Fruit fly (Drosophila melanogaster): ENCODE results near the gene Nrx-IV.

Gene Nrx-IV

dm6 chr3L:12131918-12132317 lies 14.4 kb upstream of the Nrx-IV start, which contains the start of gene DEF8:
DEF8 (plus strand) TSS chr3L:12132146.
- no peak for TF ChIP-seq usp (GFP tag; optimal IDR thresholded peaks at IDR 0.05)
- no peak for TF ChIP-seq EcR (GFP tag; optimal IDR thresholded peaks at IDR 0.05)
- TF ChIP-seq Dll (optimal IDR thresholded peaks at IDR 0.05), result no peak
- no peak for TF ChIP-seq pan (optimal IDR thresholded peaks at IDR 0.05)

- no peak for TF ChIP-seq pan (optimal IDR thresholded peaks at IDR 0.05)
- TF ChIP-seq CG8478 (optimal IDR thresholded peaks at IDR 0.05), result no peak
- no peak for TF ChIP-seq usp (GFP tag; optimal IDR thresholded peaks at IDR 0.05)
- no peak for TF ChIP-seq Dll (optimal IDR thresholded peaks at IDR 0.05)
- no peak for TF ChIP-seq EcR (GFP tag; optimal IDR thresholded peaks at IDR 0.05)
- TF ChIP-seq psq (optimal IDR thresholded peaks at IDR 0.05), result no peak
Measured at dm6 chr3L:12136630-12137029, 9.7 kb upstream of the Nrx-IV start, which contains the start of the genes CG5645 and Atg12. CG5645 (minus strand) TSS chr3L:12136706. Atg12 (plus strand) TSS chr3L:12136967.

- TF ChIP-seq pan (optimal IDR thresholded peaks at IDR 0.05) (no peak), EcR (GFP tag; optimal IDR thresholded peaks at IDR 0.05) (no peak), Dll (optimal IDR thresholded peaks at IDR 0.05) (no peak), psq (optimal IDR thresholded peaks at IDR 0.05) (no peak), CG8478 (optimal IDR thresholded peaks at IDR 0.05) (no peak), usp (GFP tag; optimal IDR thresholded peaks at IDR 0.05) (no peak)
Measured at dm6 chr3L:12138113-12138899, 8.0 kb upstream of the Nrx-IV start, which contains the start of the genes ND-SGDH and RhoGAP68F. ND-SGDH (minus strand) TSS chr3L:12138584. RhoGAP68F (plus strand) TSS chr3L:12138868.

dm6 chr3L:12139232-12139698 lies 7.1 kb upstream of the Nrx-IV start:
- no peak for TF ChIP-seq EcR (GFP tag; optimal IDR thresholded peaks at IDR 0.05)
- TF ChIP-seq Dll (optimal IDR thresholded peaks at IDR 0.05), result no peak
- no peak for TF ChIP-seq usp (GFP tag; optimal IDR thresholded peaks at IDR 0.05)
- TF ChIP-seq pan (optimal IDR thresholded peaks at IDR 0.05), result no peak
- no peak for TF ChIP-seq psq (optimal IDR thresholded peaks at IDR 0.05)
- TF ChIP-seq CG8478 (optimal IDR thresholded peaks at IDR 0.05), result no peak

dm6 chr3L:12146970-12147369 lies 651 bp downstream of the Nrx-IV start:
- TF ChIP-seq EcR (GFP tag; optimal IDR thresholded peaks at IDR 0.05) (no peak), psq (optimal IDR thresholded peaks at IDR 0.05) (no peak), pan (optimal IDR thresholded peaks at IDR 0.05) (no peak), CG8478 (optimal IDR thresholded peaks at IDR 0.05) (no peak)

- TF ChIP-seq EcR (GFP tag; optimal IDR thresholded peaks at IDR 0.05) (no peak), psq (optimal IDR thresholded peaks at IDR 0.05) (no peak), usp (GFP tag; optimal IDR thresholded peaks at IDR 0.05) (no peak), Dll (optimal IDR thresholded peaks at IDR 0.05) (no peak), pan (optimal IDR thresholded peaks at IDR 0.05) (no peak), CG8478 (optimal IDR thresholded peaks at IDR 0.05) (no peak)
Measured at dm6 chr3L:12149024-12149423, 2.7 kb downstream of the Nrx-IV start, which contains the start of gene CG32099. CG32099 (plus strand) TSS chr3L:12149273.

- TF ChIP-seq EcR (GFP tag; optimal IDR thresholded peaks at IDR 0.05) (no peak), pan (optimal IDR thresholded peaks at IDR 0.05) (no peak), usp (GFP tag; optimal IDR thresholded peaks at IDR 0.05) (no peak), psq (optimal IDR thresholded peaks at IDR 0.05) (no peak), CG8478 (optimal IDR thresholded peaks at IDR 0.05) (no peak), Dll (optimal IDR thresholded peaks at IDR 0.05) (no peak)
Measured at dm6 chr3L:12162156-12162682, 15.9 kb downstream of the Nrx-IV start.

dm6 chr3L:12163082-12163481 lies 16.8 kb downstream of the Nrx-IV start:
- TF ChIP-seq EcR (GFP tag; optimal IDR thresholded peaks at IDR 0.05) (no peak), psq (optimal IDR thresholded peaks at IDR 0.05) (no peak), usp (GFP tag; optimal IDR thresholded peaks at IDR 0.05) (no peak), Dll (optimal IDR thresholded peaks at IDR 0.05) (no peak), pan (optimal IDR thresholded peaks at IDR 0.05) (no peak), CG8478 (optimal IDR thresholded peaks at IDR 0.05) (no peak)

dm6 chr3L:12163693-12164092 lies 17.4 kb downstream of the Nrx-IV start, which contains the start of gene CG9760:
CG9760 (minus strand) TSS chr3L:12163735.
- TF ChIP-seq usp (GFP tag; optimal IDR thresholded peaks at IDR 0.05) (no peak), EcR (GFP tag; optimal IDR thresholded peaks at IDR 0.05) (no peak), Dll (optimal IDR thresholded peaks at IDR 0.05) (peak; percentile 31)

- TF ChIP-seq psq (optimal IDR thresholded peaks at IDR 0.05), result no peak
- TF ChIP-seq CG8478 (optimal IDR thresholded peaks at IDR 0.05), result no peak
- no peak for TF ChIP-seq pan (optimal IDR thresholded peaks at IDR 0.05)
- TF ChIP-seq EcR (GFP tag; optimal IDR thresholded peaks at IDR 0.05), result no peak
- TF ChIP-seq Dll (optimal IDR thresholded peaks at IDR 0.05), result no peak
- TF ChIP-seq usp (GFP tag; optimal IDR thresholded peaks at IDR 0.05), result no peak
Measured at dm6 chr3L:12175382-12175781, 29.1 kb downstream of the Nrx-IV start, which contains the start of gene Rh7. Rh7 (minus strand) TSS chr3L:12175482.

- no peak for TF ChIP-seq pan (optimal IDR thresholded peaks at IDR 0.05)
- TF ChIP-seq Dll (optimal IDR thresholded peaks at IDR 0.05), result no peak
- TF ChIP-seq psq (optimal IDR thresholded peaks at IDR 0.05), result no peak
- TF ChIP-seq EcR (GFP tag; optimal IDR thresholded peaks at IDR 0.05), result no peak
- no peak for TF ChIP-seq CG8478 (optimal IDR thresholded peaks at IDR 0.05)
- TF ChIP-seq usp (GFP tag; optimal IDR thresholded peaks at IDR 0.05), result no peak
Measured at dm6 chr3L:12177301-12177700, 31.0 kb downstream of the Nrx-IV start, which contains the start of gene CAH2. CAH2 (plus strand) TSS chr3L:12177601.

dm6 chr3L:12178847-12179437 lies 32.6 kb downstream of the Nrx-IV start:
- TF ChIP-seq EcR (GFP tag; optimal IDR thresholded peaks at IDR 0.05), result no peak
- TF ChIP-seq usp (GFP tag; optimal IDR thresholded peaks at IDR 0.05), result no peak
- TF ChIP-seq pan (optimal IDR thresholded peaks at IDR 0.05), result no peak
- TF ChIP-seq psq (optimal IDR thresholded peaks at IDR 0.05), result no peak
- TF ChIP-seq CG8478 (optimal IDR thresholded peaks at IDR 0.05), result no peak
- no peak for TF ChIP-seq Dll (optimal IDR thresholded peaks at IDR 0.05)
